Worm (Caenorhabditis elegans) whole organism, midembryonic: ENCODE measurements around the gene nas-21.

ENCODE experiments used
- T22C8.4 ChIP-seq: fragments of 200-800 bp; sonication (Bioruptor generic); IDR thresholded peaks from 2 replicates; pipeline ENCODE4 v1.3.6; 2022; ENCODE audit warnings: missing genetic modification characterization, missing compliant biosample characterization
- cog-1 ChIP-seq: sonication (generic microtip); optimal IDR thresholded peaks from 2 replicates; lab custom pipeline; 2016; ENCODE audit warnings: missing genetic modification characterization, missing compliant biosample characterization
- flt-1 ChIP-seq: fragments of 200-800 bp; sonication (Bioruptor generic); IDR thresholded peaks from 2 replicates; pipeline ENCODE4 v1.3.6; 2022; ENCODE audit warnings: missing genetic modification characterization, missing compliant biosample characterization
- klf-2 ChIP-seq: fragments of 200-800 bp; sonication (Bioruptor generic); conservative IDR thresholded peaks from 2 replicates; pipeline ENCODE4 v1.3.6; 2022; ENCODE audit warnings: missing genetic modification reagents, missing genetic modification characterization, missing compliant biosample characterization
- med-1 ChIP-seq: sonication (generic microtip); optimal IDR thresholded peaks from 2 replicates; lab custom pipeline; 2017; ENCODE audit warnings: missing genetic modification characterization, mild to moderate bottlenecking, missing compliant biosample characterization, antibody characterized with exemption, missing genetic modification reagents; ENCODE audit not compliant: insufficient read depth
- ref-1 ChIP-seq: fragments of 200-800 bp; sonication (Bioruptor generic); conservative IDR thresholded peaks from 2 replicates; pipeline ENCODE4 v1.3.6; 2022; ENCODE audit warnings: missing genetic modification reagents, missing genetic modification characterization, missing compliant biosample characterization
- tab-1 ChIP-seq: fragments of 200-800 bp; sonication (Bioruptor generic); IDR thresholded peaks from 2 replicates; pipeline ENCODE4 v1.3.6; 2022; ENCODE audit warnings: missing genetic modification characterization, missing compliant biosample characterization
- ztf-23 ChIP-seq: fragments of 200-800 bp; sonication (Bioruptor generic); IDR thresholded peaks from 2 replicates; pipeline ENCODE4 v1.3.6; 2022; ENCODE audit warnings: missing genetic modification reagents, missing genetic modification characterization, missing compliant biosample characterization
- ztf-29 ChIP-seq: fragments of 200-800 bp; sonication (Bioruptor generic); IDR thresholded peaks from 2 replicates; pipeline ENCODE4 v1.3.6; 2022; ENCODE audit warnings: missing genetic modification reagents, missing genetic modification characterization, missing compliant biosample characterization

Gene nas-21

ce11 chrV:11446297-11446696 is 26.1 kb upstream of the nas-21 start, which contains the start of gene mig-17:
Gene mig-17 (plus strand): TSS chrV:11446685.
- TF ChIP-seq flt-1 (GFP tag; lab: Robert Waterston, UW) (no peak), ztf-29 (no peak), med-1 (GFP tag; lab: Kevin White, UChicago) (no peak), ref-1 (GFP tag; lab: Robert Waterston, UW) (no peak), tab-1 (GFP tag; lab: Robert Waterston, UW) (no peak), ztf-23 (GFP tag; lab: Robert Waterston, UW) (no peak), cog-1 (tag; lab: Kevin White, UChicago) (no peak), T22C8.4 (GFP tag; lab: Robert Waterston, UW) (no peak), klf-2 (GFP tag; lab: Robert Waterston, UW) (no peak)

ce11 chrV:11449404-11449803 is 23.0 kb upstream of the nas-21 start:
- TF ChIP-seq med-1 (GFP tag; lab: Kevin White, UChicago) (no peak), T22C8.4 (GFP tag; lab: Robert Waterston, UW) (no peak), cog-1 (tag; lab: Kevin White, UChicago) (no peak), flt-1 (GFP tag; lab: Robert Waterston, UW) (no peak), ref-1 (GFP tag; lab: Robert Waterston, UW) (no peak), klf-2 (GFP tag; lab: Robert Waterston, UW) (no peak), ztf-23 (GFP tag; lab: Robert Waterston, UW) (no peak), tab-1 (GFP tag; lab: Robert Waterston, UW) (no peak), ztf-29 (no peak)

ce11 chrV:11450257-11450656 is 22.1 kb upstream of the nas-21 start, which contains the start of gene col-156:
Gene col-156 (minus strand): TSS chrV:11450357.
- TF ChIP-seq ztf-29 (no peak), ref-1 (GFP tag; lab: Robert Waterston, UW) (no peak), med-1 (GFP tag; lab: Kevin White, UChicago) (no peak), cog-1 (tag; lab: Kevin White, UChicago) (no peak), T22C8.4 (GFP tag; lab: Robert Waterston, UW) (no peak), flt-1 (GFP tag; lab: Robert Waterston, UW) (no peak), klf-2 (GFP tag; lab: Robert Waterston, UW) (no peak), ztf-23 (GFP tag; lab: Robert Waterston, UW) (no peak), tab-1 (GFP tag; lab: Robert Waterston, UW) (no peak)

- TF ChIP-seq ztf-23 (GFP tag; lab: Robert Waterston, UW) (no peak), klf-2 (GFP tag; lab: Robert Waterston, UW) (no peak), flt-1 (GFP tag; lab: Robert Waterston, UW) (no peak), T22C8.4 (GFP tag; lab: Robert Waterston, UW) (no peak), cog-1 (tag; lab: Kevin White, UChicago) (no peak), ztf-29 (no peak), ref-1 (GFP tag; lab: Robert Waterston, UW) (no peak), med-1 (GFP tag; lab: Kevin White, UChicago) (no peak), tab-1 (GFP tag; lab: Robert Waterston, UW) (no peak)
These were observed 17.4 kb upstream of the nas-21 start for ce11 chrV:11454917-11455316.

- TF ChIP-seq ztf-23 (GFP tag; lab: Robert Waterston, UW) (no peak), cog-1 (tag; lab: Kevin White, UChicago) (no peak), flt-1 (GFP tag; lab: Robert Waterston, UW) (no peak), ztf-29 (no peak), tab-1 (GFP tag; lab: Robert Waterston, UW) (no peak), klf-2 (GFP tag; lab: Robert Waterston, UW) (no peak), med-1 (GFP tag; lab: Kevin White, UChicago) (no peak)
These were observed 13.1 kb upstream of the nas-21 start, which contains the start of gene T11F9.1 for ce11 chrV:11459255-11459654. Gene T11F9.1 (plus strand): TSS chrV:11459555.

ce11 chrV:11462963-11463453 is 9.4 kb upstream of the nas-21 start, which contains the start of gene zipt-16:
Gene zipt-16 (plus strand): TSS chrV:11463013.
- no peak for TF ChIP-seq T22C8.4 (GFP tag; lab: Robert Waterston, UW)
- no peak for TF ChIP-seq med-1 (GFP tag; lab: Kevin White, UChicago)
- TF ChIP-seq ref-1 (GFP tag; lab: Robert Waterston, UW) = no peak
- TF ChIP-seq flt-1 (GFP tag; lab: Robert Waterston, UW) = no peak
- no peak for TF ChIP-seq klf-2 (GFP tag; lab: Robert Waterston, UW)

ce11 chrV:11470210-11470713 is 2.1 kb upstream of the nas-21 start, which contains the start of gene aat-6:
Gene aat-6 (minus strand): TSS chrV:11470663.
- no peak for TF ChIP-seq klf-2 (GFP tag; lab: Robert Waterston, UW)
- no peak for TF ChIP-seq flt-1 (GFP tag; lab: Robert Waterston, UW)
- no peak for TF ChIP-seq tab-1 (GFP tag; lab: Robert Waterston, UW)
- no peak for TF ChIP-seq cog-1 (tag; lab: Kevin White, UChicago)
- TF ChIP-seq med-1 (GFP tag; lab: Kevin White, UChicago) = no peak
- no peak for TF ChIP-seq ztf-23 (GFP tag; lab: Robert Waterston, UW)
- TF ChIP-seq ztf-29 = no peak
- no peak for TF ChIP-seq T22C8.4 (GFP tag; lab: Robert Waterston, UW)
- TF ChIP-seq ref-1 (GFP tag; lab: Robert Waterston, UW) = no peak

- TF ChIP-seq T22C8.4 (GFP tag; lab: Robert Waterston, UW) (no peak), cog-1 (tag; lab: Kevin White, UChicago) (no peak), flt-1 (GFP tag; lab: Robert Waterston, UW) (no peak), ztf-23 (GFP tag; lab: Robert Waterston, UW) (no peak), med-1 (GFP tag; lab: Kevin White, UChicago) (no peak), tab-1 (GFP tag; lab: Robert Waterston, UW) (no peak), ref-1 (GFP tag; lab: Robert Waterston, UW) (no peak), klf-2 (GFP tag; lab: Robert Waterston, UW) (no peak), ztf-29 (no peak)
These were observed 2.0 kb downstream of the nas-21 start, which contains the start of gene nas-22 for ce11 chrV:11474399-11474798. Gene nas-22 (plus strand): TSS chrV:11474699.
